Fruit fly (Drosophila melanogaster): ENCODE measurements around the gene Ance.
A peak's percentile ranks its signal among the peaks of the same experiment; 100 is the strongest.

Gene Ance

DNA sequence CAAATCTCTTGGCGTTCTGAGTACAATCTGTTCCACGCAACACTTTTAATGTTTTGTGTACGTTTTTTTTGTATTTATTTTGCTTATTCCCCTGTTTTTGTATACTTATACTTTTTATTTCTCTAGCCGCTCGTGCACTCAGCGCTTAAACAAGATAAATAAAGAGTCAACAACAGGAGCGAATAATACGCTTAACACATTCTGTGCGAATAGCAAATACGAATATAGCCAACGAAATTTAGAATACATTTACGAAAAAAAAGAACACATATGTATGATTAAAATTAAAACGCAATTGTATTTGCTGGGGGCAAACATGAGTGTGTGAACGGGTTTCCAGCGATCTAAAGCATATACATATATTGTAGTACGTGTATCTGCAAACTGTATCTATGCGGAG lies 23.5 kb upstream of the Ance start (continued):
- TF ChIP-seq Atf3 (GFP tag; optimal IDR thresholded peaks at IDR 0.05), result no peak
- TF ChIP-seq Hr3 (GFP tag; optimal IDR thresholded peaks at IDR 0.05), result no peak
- TF ChIP-seq Eip74EF (GFP tag; optimal IDR thresholded peaks at IDR 0.05), result no peak
- TF ChIP-seq Drgx (GFP tag; IDR thresholded peaks at IDR 0.05), result no peak
- no peak for TF ChIP-seq gfzf (GFP tag; optimal IDR thresholded peaks at IDR 0.05)
- no peak for TF ChIP-seq gt (GFP tag; IDR thresholded peaks at IDR 0.05)
- TF ChIP-seq CG9932 (GFP tag; IDR thresholded peaks at IDR 0.05), result 0 out of 2 replicates have a peak, but pooled peaks have one; percentile 34
- TF ChIP-seq odd (GFP tag; optimal IDR thresholded peaks at IDR 0.05), result no peak
- TF ChIP-seq pho (GFP tag; optimal IDR thresholded peaks at IDR 0.05), result peak; percentile 39
- no peak for TF ChIP-seq CG2875 (GFP tag; optimal IDR thresholded peaks at IDR 0.05)
- peak; percentile 10 for TF ChIP-seq CG6765 (GFP tag; optimal IDR thresholded peaks at IDR 0.05)
- TF ChIP-seq row (GFP tag; IDR thresholded peaks at IDR 0.05), result no peak
- TF ChIP-seq E2f1 (GFP tag; IDR thresholded peaks at IDR 0.05), result no peak
- peak; percentile 24 for TF ChIP-seq HLH54F (GFP tag; optimal IDR thresholded peaks at IDR 0.05)
- TF ChIP-seq CG11085 (GFP tag; IDR thresholded peaks at IDR 0.05), result no peak
- TF ChIP-seq BtbVII (GFP tag; optimal IDR thresholded peaks at IDR 0.05), result peak; percentile 48
- TF ChIP-seq Sox100B (GFP tag; optimal IDR thresholded peaks at IDR 0.05), result no peak
- TF ChIP-seq chm (GFP tag; IDR thresholded peaks at IDR 0.05), result no peak
- TF ChIP-seq CG3995 (GFP tag; optimal IDR thresholded peaks at IDR 0.05), result no peak
- TF ChIP-seq Atf6 (GFP tag; IDR thresholded peaks at IDR 0.05), result peak; percentile 28; the same call in 1 of the 2 replicates
- TF ChIP-seq zf30C (GFP tag; optimal IDR thresholded peaks at IDR 0.05), result no peak
- TF ChIP-seq az2 (GFP tag; optimal IDR thresholded peaks at IDR 0.05), result no peak
- TF ChIP-seq CG4730 (GFP tag; IDR thresholded peaks at IDR 0.05), result no peak
- no peak for TF ChIP-seq CG18619 (GFP tag; optimal IDR thresholded peaks at IDR 0.05)
- no peak for TF ChIP-seq CG6272 (GFP tag; IDR thresholded peaks at IDR 0.05)
- no peak for TF ChIP-seq C15 (GFP tag; IDR thresholded peaks at IDR 0.05)
- TF ChIP-seq cad (GFP tag; optimal IDR thresholded peaks at IDR 0.05), result no peak
- no peak for TF ChIP-seq salm (tag; optimal IDR thresholded peaks at IDR 0.05)
- TF ChIP-seq CG4617 (GFP tag; optimal IDR thresholded peaks at IDR 0.05; ENCODE audit: borderline replicate concordance), result no peak
- no peak for TF ChIP-seq dmrt11E (tag; optimal IDR thresholded peaks at IDR 0.05)
- TF ChIP-seq CG13424 (tag; optimal IDR thresholded peaks at IDR 0.05), result no peak
- TF ChIP-seq scrt (GFP tag; optimal IDR thresholded peaks at IDR 0.05), result peak; percentile 7
- TF ChIP-seq CG11723 (GFP tag; optimal IDR thresholded peaks at IDR 0.05), result no peak
- no peak for TF ChIP-seq dpn (GFP tag; optimal IDR thresholded peaks at IDR 0.05)
- TF ChIP-seq slbo (GFP tag; IDR thresholded peaks at IDR 0.05), result no peak
- TF ChIP-seq Dref (GFP tag; IDR thresholded peaks at IDR 0.05), result no peak
- TF ChIP-seq CG2678 (tag; optimal IDR thresholded peaks at IDR 0.05), result peak; percentile 54
- no peak for TF ChIP-seq Mad (GFP tag; optimal IDR thresholded peaks at IDR 0.05)
- no peak for TF ChIP-seq Ada2b (GFP tag; IDR thresholded peaks at IDR 0.05)
- no peak for TF ChIP-seq CG11504 (tag; optimal IDR thresholded peaks at IDR 0.05)
- TF ChIP-seq NfI (GFP tag; optimal IDR thresholded peaks at IDR 0.05), result no peak
- no peak for TF ChIP-seq amos (GFP tag; IDR thresholded peaks at IDR 0.05; ENCODE audit: partially characterized antibody)
- TF ChIP-seq CG16815 (GFP tag; optimal IDR thresholded peaks at IDR 0.05), result no peak
- TF ChIP-seq bowl (GFP tag; IDR thresholded peaks at IDR 0.05), result no peak
- no peak for TF ChIP-seq CG9876 (GFP tag; optimal IDR thresholded peaks at IDR 0.05)
- TF ChIP-seq sc (optimal IDR thresholded peaks at IDR 0.05), result no peak
- TF ChIP-seq sc (GFP tag; optimal IDR thresholded peaks at IDR 0.05), result no peak
- no peak for TF ChIP-seq ems (GFP tag; optimal IDR thresholded peaks at IDR 0.05)
- peak; percentile 38 for TF ChIP-seq CHES-1-like (GFP tag; optimal IDR thresholded peaks at IDR 0.05)
- no peak for TF ChIP-seq ara (GFP tag; IDR thresholded peaks at IDR 0.05)
- TF ChIP-seq disco-r (GFP tag; optimal IDR thresholded peaks at IDR 0.05), result peak; percentile 42
- no peak for TF ChIP-seq CG10979 (tag; optimal IDR thresholded peaks at IDR 0.05)
- TF ChIP-seq Asciz (GFP tag; optimal IDR thresholded peaks at IDR 0.05), result no peak

Data from whole organism, embryonic.